Worm (Caenorhabditis elegans) whole organism, L2 larva: ENCODE results near the gene larp-1.

Source experiments
- Y55F3AM.14 ChIP-seq: fragments of 200-800 bp; sonication (Bioruptor generic); optimal IDR thresholded peaks from 2 replicates; lab custom pipeline; 2018; ENCODE audit warnings: mild to moderate bottlenecking, missing genetic modification characterization, missing compliant biosample characterization
- dmd-4 ChIP-seq: sonication (generic microtip); optimal IDR thresholded peaks from 2 replicates; lab custom pipeline; 2017; ENCODE audit warnings: missing biosample characterization, missing genetic modification characterization
- elt-3 ChIP-seq: sonication (generic microtip); optimal IDR thresholded peaks from 2 replicates; lab custom pipeline; 2017; ENCODE audit warnings: missing biosample characterization, missing genetic modification characterization
- mab-5 ChIP-seq: fragments of 150-350 bp; optimal IDR thresholded peaks from 2 replicates; lab custom pipeline; 2014; ENCODE audit warnings: missing biosample characterization, missing genetic modification characterization
- nhr-11 ChIP-seq: fragments of 150-350 bp; optimal IDR thresholded peaks from 2 replicates; lab custom pipeline; 2014; ENCODE audit warnings: missing biosample characterization, missing genetic modification characterization
- nhr-237 ChIP-seq: fragments of 150-350 bp; optimal IDR thresholded peaks from 2 replicates; lab custom pipeline; 2014; ENCODE audit warnings: missing biosample characterization, missing genetic modification characterization
- peb-1 ChIP-seq: fragments of 150-350 bp; optimal IDR thresholded peaks from 2 replicates; lab custom pipeline; 2014; ENCODE audit warnings: missing biosample characterization, missing genetic modification characterization
- skn-1 ChIP-seq: sonication (generic microtip); optimal IDR thresholded peaks from 2 replicates; lab custom pipeline; 2017; ENCODE audit warnings: missing biosample characterization, missing genetic modification characterization
- sma-3 ChIP-seq: sonication (generic microtip); optimal IDR thresholded peaks from 2 replicates; lab custom pipeline; 2016; ENCODE audit warnings: missing genetic modification reagents, missing genetic modification characterization, missing compliant biosample characterization
- snpc-4 ChIP-seq: fragments of 150-350 bp; optimal IDR thresholded peaks from 2 replicates; lab custom pipeline; 2014; ENCODE audit warnings: missing biosample characterization, missing genetic modification characterization
- zag-1 ChIP-seq: fragments of 150-350 bp; optimal IDR thresholded peaks from 2 replicates; lab custom pipeline; 2014; ENCODE audit warnings: missing biosample characterization, missing genetic modification characterization
- ztf-11 ChIP-seq: sonication (generic microtip); optimal IDR thresholded peaks from 2 replicates; lab custom pipeline; 2017; ENCODE audit warnings: missing biosample characterization, missing genetic modification characterization

ce11 chrIII:5002231-5002630, 15.2 kb downstream of the larp-1 start, which contains the start of gene R144.10:
- TF ChIP-seq skn-1 (tag; lab: Kevin White, UChicago) (no peak), zag-1 (tag; lab: Kevin White, UChicago) (no peak), nhr-11 (tag; lab: Kevin White, UChicago) (no peak), dmd-4 (tag; lab: Kevin White, UChicago) (no peak), elt-3 (tag; lab: Kevin White, UChicago) (no peak), mab-5 (no peak), snpc-4 (tag; lab: Kevin White, UChicago) (no peak), Y55F3AM.14 (GFP tag; lab: Kevin White, UChicago) (no peak), ztf-11 (tag; lab: Kevin White, UChicago) (no peak), peb-1 (tag; lab: Kevin White, UChicago) (no peak), nhr-237 (tag; lab: Kevin White, UChicago) (no peak), sma-3 (GFP tag; lab: Kevin White, UChicago) (no peak)
